Fruit fly (Drosophila melanogaster): Measurements from ENCODE around the gene CG18428.

The CG18428 gene

dm6 chr3R:24151924-24152809 is 43.0 kb downstream of the CG18428 start, which contains the start of the genes p38a and CG6178 (continued):
- TF ChIP-seq CG32006 (GFP tag; optimal IDR thresholded peaks at IDR 0.05) (peak; percentile 100), dsx (GFP tag; optimal IDR thresholded peaks at IDR 0.05; ENCODE audit: poor library complexity, severe bottlenecking) (peak; percentile 98), pdm3 (GFP tag; optimal IDR thresholded peaks at IDR 0.05) (peak; percentile 89), lz (GFP tag; optimal IDR thresholded peaks at IDR 0.05) (peak; percentile 92), CG34406 (GFP tag; optimal IDR thresholded peaks at IDR 0.05) (peak; percentile 99), CG15336 (GFP tag; IDR thresholded peaks at IDR 0.05) (peak; percentile 99), CG6276 (GFP tag; optimal IDR thresholded peaks at IDR 0.05) (peak; percentile 99), Hr4 (GFP tag; optimal IDR thresholded peaks at IDR 0.05) (peak; percentile 95), CG3032 (tag; optimal IDR thresholded peaks at IDR 0.05) (peak; percentile 99), CG10631 (GFP tag; optimal IDR thresholded peaks at IDR 0.05) (peak; percentile 99), CG3919 (GFP tag; optimal IDR thresholded peaks at IDR 0.05) (peak; percentile 96), salr (GFP tag; optimal IDR thresholded peaks at IDR 0.05) (peak; percentile 89 to 97), eg (GFP tag; IDR thresholded peaks at IDR 0.05) (peak; percentile 98), CG16779 (tag; optimal IDR thresholded peaks at IDR 0.05) (peak; percentile 97), CG10669 (GFP tag; optimal IDR thresholded peaks at IDR 0.05) (peak; percentile 97), CG11294 (GFP tag; IDR thresholded peaks at IDR 0.05) (peak; percentile 98), Ets96B (tag; optimal IDR thresholded peaks at IDR 0.05) (peak; percentile 99), fd85E (GFP tag; optimal IDR thresholded peaks at IDR 0.05) (peak; percentile 72), Ets21C (GFP tag; optimal IDR thresholded peaks at IDR 0.05) (peak; percentile 72), Met (GFP tag; optimal IDR thresholded peaks at IDR 0.05) (peak; percentile 91), CG4318 (GFP tag; optimal IDR thresholded peaks at IDR 0.05) (peak; percentile 99), spab (GFP tag; optimal IDR thresholded peaks at IDR 0.05) (peak; percentile 96), Sox102F (GFP tag; optimal IDR thresholded peaks at IDR 0.05) (peak; percentile 93), CG1621 (tag; optimal IDR thresholded peaks at IDR 0.05) (peak; percentile 88), CG6808 (GFP tag; optimal IDR thresholded peaks at IDR 0.05) (peak; percentile 95), Eip78C (GFP tag) (peak; percentile 97), Eip75B (GFP tag; optimal IDR thresholded peaks at IDR 0.05) (peak; percentile 86), acj6 (GFP tag; optimal IDR thresholded peaks at IDR 0.05) (peak; percentile 98), CG9139 (GFP tag; optimal IDR thresholded peaks at IDR 0.05) (peak; percentile 96), OdsH (GFP tag; optimal IDR thresholded peaks at IDR 0.05) (peak; percentile 98), CG7368 (GFP tag; optimal IDR thresholded peaks at IDR 0.05) (peak; percentile 95), net (GFP tag; optimal IDR thresholded peaks at IDR 0.05) (peak; percentile 91), vri (GFP tag; optimal IDR thresholded peaks at IDR 0.05) (peak; percentile 82), CG6163 (GFP tag; IDR thresholded peaks at IDR 0.05) (peak; percentile 97), CG6792 (GFP tag; optimal IDR thresholded peaks at IDR 0.05) (peak; percentile 95), CG11902 (GFP tag; optimal IDR thresholded peaks at IDR 0.05) (peak; percentile 94), Sox14 (GFP tag; optimal IDR thresholded peaks at IDR 0.05) (peak; percentile 91)
